Worm (Caenorhabditis elegans): ENCODE measurements around the gene cdc-48.1.

ce11 chrII:10594758-10595157 lies 31.6 kb upstream of the cdc-48.1 start, which contains the start of gene C14A4.6:
- TF ChIP-seq ama-1 (optimal IDR thresholded peaks at IDR 0.05), result no peak
- TF ChIP-seq nhr-25 (tag; optimal IDR thresholded peaks at IDR 0.05), result no peak
- TF ChIP-seq unc-39 (tag; optimal IDR thresholded peaks at IDR 0.05), result no peak
- TF ChIP-seq nhr-12 (tag; optimal IDR thresholded peaks at IDR 0.05), result no peak
- TF ChIP-seq elt-3 (tag; optimal IDR thresholded peaks at IDR 0.05), result no peak
- no peak for TF ChIP-seq nhr-10 (tag; optimal IDR thresholded peaks at IDR 0.05)
- no peak for TF ChIP-seq elt-1 (tag; optimal IDR thresholded peaks at IDR 0.05)
- TF ChIP-seq nhr-77 (tag; optimal IDR thresholded peaks at IDR 0.05), result no peak
- TF ChIP-seq egl-27 (tag; optimal IDR thresholded peaks at IDR 0.05), result no peak
- TF ChIP-seq lsy-2 (tag; optimal IDR thresholded peaks at IDR 0.05), result no peak

All from whole organism, L2 larva.